Worm (Caenorhabditis elegans): ENCODE measurements around the gene C08E8.2.

DNA sequence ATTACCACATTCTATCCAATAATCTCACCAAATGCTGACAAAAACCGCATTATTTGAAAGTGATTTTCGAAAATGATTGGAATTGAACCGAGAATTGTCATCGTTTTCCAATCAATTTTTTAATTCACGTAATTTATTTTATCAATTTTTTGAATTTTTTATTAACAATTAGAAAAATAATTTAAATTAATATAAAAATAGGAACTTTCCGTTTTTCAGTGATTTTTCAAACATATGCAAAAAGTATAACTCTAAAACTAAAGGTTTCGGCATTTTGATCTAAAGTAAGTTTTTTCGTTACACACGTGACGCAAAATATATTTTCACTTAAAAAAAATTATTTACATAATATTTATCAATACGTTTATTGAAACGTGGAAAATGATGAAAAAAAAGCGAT, 38.6 kb upstream of the C08E8.2 start, which contains the start of gene Y51A2B.6:
- no peak for TF ChIP-seq unc-62 (GFP tag; optimal IDR thresholded peaks at IDR 0.05)
- no peak for TF ChIP-seq pha-4 (tag; optimal IDR thresholded peaks at IDR 0.05)
- TF ChIP-seq F37B4.10 (GFP tag; IDR thresholded peaks at IDR 0.05): no peak
- no peak for TF ChIP-seq ceh-58 (GFP tag; IDR thresholded peaks at IDR 0.05)
- TF ChIP-seq ama-1 (optimal IDR thresholded peaks at IDR 0.05): no peak
- TF ChIP-seq ama-1 (GFP tag; optimal IDR thresholded peaks at IDR 0.05): no peak
- TF ChIP-seq akir-1 (GFP tag; optimal IDR thresholded peaks at IDR 0.05): no peak

Measured in whole organism, young adult.